Fruit fly (Drosophila melanogaster): ENCODE data around the gene CG43400.

- TF ChIP-seq fd96Ca (GFP tag; IDR thresholded peaks at IDR 0.05) (no peak), rn (GFP tag; IDR thresholded peaks at IDR 0.05) (no peak), Pif1B (GFP tag; optimal IDR thresholded peaks at IDR 0.05) (no peak), CG13204 (GFP tag; optimal IDR thresholded peaks at IDR 0.05) (no peak), CG14655 (GFP tag; optimal IDR thresholded peaks at IDR 0.05) (no peak), D1 (tag; optimal IDR thresholded peaks at IDR 0.05) (no peak), CG17806 (tag; optimal IDR thresholded peaks at IDR 0.05) (no peak), CG8301 (tag; optimal IDR thresholded peaks at IDR 0.05) (no peak), CG10348 (GFP tag; IDR thresholded peaks at IDR 0.05) (no peak), Snoo (tag; optimal IDR thresholded peaks at IDR 0.05) (no peak), CG12605 (GFP tag; IDR thresholded peaks at IDR 0.05) (no peak), CG15710 (tag; optimal IDR thresholded peaks at IDR 0.05) (no peak), EcR (GFP tag; optimal IDR thresholded peaks at IDR 0.05) (no peak), CG32121 (GFP tag; IDR thresholded peaks at IDR 0.05) (no peak)
These were observed 43.1 kb downstream of the CG43400 start for dm6 chr2L:8533632-8534031.

Data from whole organism, pupa.